Fruit fly (Drosophila melanogaster): ENCODE results near the gene alphaSnap.

DNA sequence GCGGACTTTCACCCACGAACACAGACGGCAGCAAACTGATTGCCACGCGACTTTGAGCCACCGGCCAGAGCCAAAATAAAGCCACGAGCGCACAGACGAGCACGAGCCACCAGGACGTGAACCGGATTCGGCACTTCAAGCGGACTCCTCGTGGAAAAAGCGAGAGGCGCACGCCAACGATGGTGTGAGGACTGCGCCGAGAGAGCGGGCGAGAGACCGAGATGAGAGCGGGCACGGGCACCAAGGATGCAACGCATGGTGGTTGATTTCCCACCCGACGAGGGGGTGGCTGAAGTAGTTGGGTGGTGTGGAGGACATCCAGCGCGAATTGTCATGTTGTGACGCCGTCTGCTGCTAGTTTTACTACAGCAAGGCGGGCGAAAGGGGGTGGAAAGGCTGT is 18.3 kb upstream of the alphaSnap start, which contains the start of gene gogo:
- TF ChIP-seq CTCF (optimal IDR thresholded peaks at IDR 0.05) (no peak), CG8478 (optimal IDR thresholded peaks at IDR 0.05) (no peak)
